Worm (Caenorhabditis elegans): ENCODE data around the gene npr-20.

DNA sequence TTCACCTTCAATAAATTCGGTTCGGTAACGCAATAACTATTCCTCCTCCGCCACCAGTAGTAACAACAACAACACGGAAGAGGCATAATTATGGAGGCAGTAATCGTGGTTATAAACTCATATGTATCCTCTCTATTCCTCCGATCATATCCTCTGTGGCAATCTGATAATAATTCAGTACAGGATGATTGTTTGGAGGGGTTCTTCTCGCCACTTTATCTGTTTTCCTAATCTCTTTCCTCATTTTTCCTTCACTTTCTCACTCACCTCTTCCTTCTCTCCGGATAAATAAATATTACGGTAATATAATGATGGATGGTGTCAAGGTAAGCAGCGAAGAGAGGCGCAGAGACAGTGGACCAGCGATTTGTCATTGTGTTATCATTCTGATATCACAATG, 25.6 kb upstream of the npr-20 start:
- TF ChIP-seq lin-13 (GFP tag; optimal IDR thresholded peaks at IDR 0.05) = no peak
- TF ChIP-seq mxl-2 (GFP tag; conservative IDR thresholded peaks at IDR 0.05) = no peak
